Fruit fly (Drosophila melanogaster) whole organism, pupa: ENCODE measurements around the gene escl.

Source experiments
- CG10348 ChIP-seq: fragments of 200-800 bp; sonication (Bioruptor generic); IDR thresholded peaks from 2 replicates; pipeline ENCODE4 v1.3.6; 2022; ENCODE audit warnings: missing biosample characterization, missing genetic modification characterization
- CG12605 ChIP-seq: fragments of 200-800 bp; sonication (Bioruptor generic); IDR thresholded peaks from 2 replicates; pipeline ENCODE4 v1.3.6; 2022; ENCODE audit warnings: missing biosample characterization, missing genetic modification characterization
- CG13204 ChIP-seq: fragments of 200-800 bp; sonication (Bioruptor generic); optimal IDR thresholded peaks from 2 replicates; lab custom pipeline; 2018; ENCODE audit warnings: missing biosample characterization, mild to moderate bottlenecking, missing genetic modification characterization, moderate library complexity
- CG14655 ChIP-seq: fragments of 200-800 bp; sonication (Bioruptor generic); optimal IDR thresholded peaks from 3 replicates; lab custom pipeline; 2017; ENCODE audit warnings: mild to moderate bottlenecking, missing biosample characterization, missing genetic modification reagents, missing genetic modification characterization
- CG15710 ChIP-seq: fragments of 200-800 bp; sonication (Bioruptor generic); optimal IDR thresholded peaks from 2 replicates; lab custom pipeline; 2018; ENCODE audit warnings: missing biosample characterization, mild to moderate bottlenecking, missing genetic modification characterization, moderate library complexity
- CG17806 ChIP-seq: fragments of 200-800 bp; sonication (Bioruptor generic); optimal IDR thresholded peaks from 2 replicates; lab custom pipeline; 2018; ENCODE audit warnings: missing biosample characterization, mild to moderate bottlenecking, missing genetic modification characterization, moderate library complexity
- CG32121 ChIP-seq: fragments of 200-800 bp; sonication (Bioruptor generic); IDR thresholded peaks from 2 replicates; pipeline ENCODE4 v1.3.6; 2022; ENCODE audit warnings: missing biosample characterization, missing genetic modification characterization
- CG34367 ChIP-seq: fragments of 200-800 bp; sonication (Bioruptor generic); optimal IDR thresholded peaks from 2 replicates; lab custom pipeline; 2018; ENCODE audit warnings: missing biosample characterization, mild to moderate bottlenecking, missing genetic modification characterization
- CG4496 ChIP-seq: fragments of 200-800 bp; sonication (Bioruptor generic); IDR thresholded peaks from 3 replicates; pipeline ENCODE4 v1.3.6; 2022; ENCODE audit warnings: missing biosample characterization, missing genetic modification characterization
- CG8159 ChIP-seq: fragments of 200-800 bp; sonication (Bioruptor generic); optimal IDR thresholded peaks from 3 replicates; lab custom pipeline; 2018; ENCODE audit warnings: missing biosample characterization, mild to moderate bottlenecking, missing genetic modification characterization, moderate library complexity
- CG8301 ChIP-seq: fragments of 200-800 bp; sonication (Bioruptor generic); optimal IDR thresholded peaks from 2 replicates; lab custom pipeline; 2018; ENCODE audit warnings: missing biosample characterization, mild to moderate bottlenecking, missing genetic modification characterization
- CG9948 ChIP-seq: fragments of 200-800 bp; sonication (Bioruptor generic); optimal IDR thresholded peaks from 2 replicates; lab custom pipeline; 2018; ENCODE audit warnings: missing biosample characterization, mild to moderate bottlenecking, missing genetic modification characterization, moderate library complexity
- D1 ChIP-seq: fragments of 200-800 bp; sonication (Bioruptor generic); optimal IDR thresholded peaks from 2 replicates; lab custom pipeline; 2018; ENCODE audit warnings: missing biosample characterization, mild to moderate bottlenecking, missing genetic modification characterization, moderate library complexity
- EcR ChIP-seq: fragments of 200-800 bp; sonication (Bioruptor generic); optimal IDR thresholded peaks from 3 replicates; lab custom pipeline; 2019; ENCODE audit warnings: missing biosample characterization, missing genetic modification characterization, mild to moderate bottlenecking, moderate library complexity, missing genetic modification reagents
- Ets98B ChIP-seq: fragments of 200-800 bp; sonication (Bioruptor generic); IDR thresholded peaks from 2 replicates; pipeline ENCODE4 v1.3.6; 2022; ENCODE audit warnings: missing biosample characterization, missing genetic modification characterization
- Pif1A ChIP-seq: fragments of 200-800 bp; sonication (Bioruptor generic); optimal IDR thresholded peaks from 3 replicates; lab custom pipeline; 2016; ENCODE audit warnings: missing biosample characterization, missing genetic modification characterization
- Pif1B ChIP-seq: fragments of 200-800 bp; sonication (Bioruptor generic); optimal IDR thresholded peaks from 3 replicates; lab custom pipeline; 2016; ENCODE audit warnings: missing biosample characterization, missing genetic modification characterization
- Snoo ChIP-seq: fragments of 200-800 bp; sonication (Bioruptor generic); optimal IDR thresholded peaks from 3 replicates; lab custom pipeline; 2017; ENCODE audit warnings: missing biosample characterization, mild to moderate bottlenecking, missing genetic modification characterization, inconsistent platforms
- fd96Ca ChIP-seq: fragments of 200-800 bp; sonication (Bioruptor generic); IDR thresholded peaks from 3 replicates; pipeline ENCODE4 v1.3.6; 2022; ENCODE audit warnings: missing biosample characterization, missing genetic modification characterization
- gl ChIP-seq: fragments of 200-800 bp; sonication (Bioruptor generic); optimal IDR thresholded peaks from 2 replicates; lab custom pipeline; 2018; ENCODE audit warnings: missing biosample characterization, mild to moderate bottlenecking, missing genetic modification characterization
- rn ChIP-seq: fragments of 200-800 bp; sonication (Bioruptor generic); IDR thresholded peaks from 2 replicates; pipeline ENCODE4 v1.3.6; 2022; ENCODE audit warnings: missing biosample characterization, missing genetic modification characterization

Gene escl

DNA sequence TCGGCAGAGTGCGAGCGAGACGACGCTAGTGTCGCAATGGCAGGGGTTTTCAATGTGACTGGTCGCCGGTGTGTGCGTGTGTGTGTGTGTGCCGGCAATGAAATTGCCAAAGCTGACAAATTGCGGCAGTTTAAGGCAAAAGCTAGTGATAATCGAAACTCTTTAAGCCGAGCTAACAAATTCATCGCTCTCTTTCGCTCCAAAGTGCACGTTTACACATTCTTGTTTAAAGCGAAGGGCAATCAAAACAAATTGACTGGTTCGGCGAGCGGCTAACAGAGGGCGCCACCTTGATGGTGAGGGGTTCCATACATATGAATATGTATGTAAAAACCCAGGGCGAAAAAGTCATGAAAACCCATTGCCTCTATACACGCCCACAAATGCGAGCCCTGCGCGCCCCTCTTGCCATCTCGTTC is 13.1 kb downstream of the escl start:
- TF ChIP-seq CG4496 (GFP tag; lab: Robert Waterston, UW) (no peak), CG34367 (tag; lab: Kevin White, UChicago) (no peak), CG14655 (GFP tag; lab: Kevin White, UChicago) (no peak), Pif1B (GFP tag; lab: Kevin White, UChicago) (no peak), Ets98B (GFP tag; lab: Robert Waterston, UW) (no peak), CG9948 (tag; lab: Kevin White, UChicago) (no peak), Pif1A (GFP tag; lab: Kevin White, UChicago) (no peak), CG12605 (GFP tag; lab: Robert Waterston, UW) (no peak), CG32121 (GFP tag; lab: Robert Waterston, UW) (no peak), CG13204 (GFP tag; lab: Kevin White, UChicago) (no peak), EcR (no peak), D1 (tag; lab: Kevin White, UChicago) (no peak), CG8301 (tag; lab: Kevin White, UChicago) (no peak)

DNA sequence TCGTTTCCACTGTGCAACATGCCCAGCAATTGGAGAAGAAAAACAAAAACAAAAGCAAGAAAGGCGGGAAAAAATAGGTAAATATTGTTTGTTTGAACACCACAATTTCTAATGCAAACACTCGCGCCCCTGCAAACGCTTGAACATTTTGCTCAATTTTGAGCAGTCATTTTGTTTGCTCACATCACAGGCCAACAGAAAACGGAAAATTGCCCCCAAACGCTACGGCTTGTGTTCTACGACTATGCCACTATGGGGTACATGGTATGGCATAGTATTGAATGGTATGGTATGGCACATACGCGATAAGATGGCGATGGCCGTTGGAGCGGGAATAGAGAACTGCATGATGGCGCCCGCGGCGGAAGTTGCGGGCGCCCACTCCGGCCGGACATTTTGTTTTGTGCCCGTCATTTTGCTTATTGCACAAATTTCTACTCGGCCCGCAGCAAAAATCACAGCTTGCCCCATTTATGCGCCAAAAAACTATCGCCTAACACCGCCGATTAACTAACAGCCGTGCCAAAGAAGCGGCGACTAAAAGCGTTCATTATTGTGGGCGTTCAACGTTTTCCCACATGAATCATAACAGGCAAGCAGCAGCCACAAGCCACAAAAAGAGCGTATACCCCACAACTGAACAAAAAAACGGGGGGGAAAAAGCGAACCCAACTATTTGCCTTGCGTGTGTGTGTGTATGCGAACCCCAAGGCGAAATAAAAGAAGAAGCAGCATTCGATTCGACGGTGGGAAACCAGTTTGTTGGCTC is 13.7 kb downstream of the escl start:
- no peak for TF ChIP-seq Ets98B (GFP tag; lab: Robert Waterston, UW)
- no peak for TF ChIP-seq rn
- no peak for TF ChIP-seq Snoo (tag; lab: Kevin White, UChicago)
- no peak for TF ChIP-seq CG8159
- TF ChIP-seq CG13204 (GFP tag; lab: Kevin White, UChicago) = peak; percentile 68
- TF ChIP-seq CG15710 (tag; lab: Kevin White, UChicago) = peak; percentile 18
- TF ChIP-seq Pif1B (GFP tag; lab: Kevin White, UChicago) = peak; percentile 10
- no peak for TF ChIP-seq CG32121 (GFP tag; lab: Robert Waterston, UW)
- TF ChIP-seq CG9948 (tag; lab: Kevin White, UChicago) = peak; percentile 1
- peak; percentile 31 for TF ChIP-seq CG34367 (tag; lab: Kevin White, UChicago)
- no peak for TF ChIP-seq CG4496 (GFP tag; lab: Robert Waterston, UW)
- no peak for TF ChIP-seq CG12605 (GFP tag; lab: Robert Waterston, UW)
- peak; percentile 0 for TF ChIP-seq Pif1A (GFP tag; lab: Kevin White, UChicago)
- TF ChIP-seq gl (tag; lab: Kevin White, UChicago) = no peak
- no peak for TF ChIP-seq CG10348 (GFP tag; lab: Robert Waterston, UW)
- TF ChIP-seq D1 (tag; lab: Kevin White, UChicago) = no peak
- peak; percentile 78 for TF ChIP-seq EcR
- TF ChIP-seq CG17806 (tag; lab: Kevin White, UChicago) = no peak
- TF ChIP-seq fd96Ca (GFP tag; lab: Robert Waterston, UW) = no peak
- TF ChIP-seq CG14655 (GFP tag; lab: Kevin White, UChicago) = no peak
- no peak for TF ChIP-seq CG8301 (tag; lab: Kevin White, UChicago)

DNA sequence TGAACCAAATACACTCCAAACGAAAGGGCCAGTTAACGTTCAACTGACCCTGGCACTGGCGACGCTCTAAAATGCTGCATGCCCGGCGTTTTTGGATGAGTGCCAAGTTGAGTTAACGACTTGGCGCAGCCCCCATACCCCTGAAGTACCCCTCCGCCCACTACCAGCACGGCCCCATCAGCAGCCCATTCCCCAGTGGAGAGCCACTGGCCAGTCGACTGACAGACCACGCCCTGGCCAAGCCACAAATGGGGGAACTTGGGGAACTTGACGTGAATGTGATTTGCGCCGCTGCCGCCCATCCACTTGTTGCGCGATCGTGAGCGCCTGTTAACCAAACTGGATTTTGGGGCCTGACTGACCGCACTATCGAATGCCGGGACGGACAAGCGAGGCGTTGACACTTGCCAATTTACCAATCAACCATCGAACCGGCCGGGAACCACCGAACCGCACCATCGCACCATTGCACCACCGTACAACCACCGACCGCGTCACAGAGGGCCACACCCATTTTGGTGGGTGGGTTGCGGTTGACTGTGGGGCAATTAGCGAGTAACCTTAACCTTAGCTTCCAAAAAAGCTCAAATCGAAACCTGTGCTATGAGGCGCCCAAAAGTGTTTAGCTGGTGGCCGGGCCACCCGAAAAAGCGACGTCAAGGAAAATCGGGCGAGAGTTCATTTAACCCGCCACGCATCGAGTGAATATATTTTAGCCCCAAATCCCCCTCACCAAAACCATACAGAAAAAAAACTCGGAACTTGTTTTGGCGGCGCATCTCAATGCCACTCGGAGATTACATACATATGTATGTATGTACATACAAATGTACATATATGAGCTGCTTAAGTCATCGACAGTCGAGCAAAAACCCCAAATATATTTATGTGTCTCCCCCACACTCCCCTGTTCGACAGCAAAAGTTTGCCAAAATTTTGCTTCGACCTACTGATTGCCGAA is 15.0 kb downstream of the escl start:
- no peak for TF ChIP-seq Pif1B (GFP tag; lab: Kevin White, UChicago)
- TF ChIP-seq Snoo (tag; lab: Kevin White, UChicago) = peak; percentile 9
- TF ChIP-seq CG12605 (GFP tag; lab: Robert Waterston, UW) = no peak
- no peak for TF ChIP-seq CG10348 (GFP tag; lab: Robert Waterston, UW)
- peak; percentile 80 for TF ChIP-seq CG13204 (GFP tag; lab: Kevin White, UChicago)
- TF ChIP-seq CG17806 (tag; lab: Kevin White, UChicago) = no peak
- peak; percentile 92 for TF ChIP-seq EcR

- TF ChIP-seq gl (tag; lab: Kevin White, UChicago) (peak; percentile 27), rn (no peak), Pif1B (GFP tag; lab: Kevin White, UChicago) (peak; percentile 87), CG4496 (GFP tag; lab: Robert Waterston, UW) (no peak), Pif1A (GFP tag; lab: Kevin White, UChicago) (peak; percentile 75), CG10348 (GFP tag; lab: Robert Waterston, UW) (no peak), EcR (no peak), CG9948 (tag; lab: Kevin White, UChicago) (peak; percentile 94), CG8159 (peak; percentile 97), CG12605 (GFP tag; lab: Robert Waterston, UW) (no peak), CG32121 (GFP tag; lab: Robert Waterston, UW) (no peak), CG13204 (GFP tag; lab: Kevin White, UChicago) (peak; percentile 48), fd96Ca (GFP tag; lab: Robert Waterston, UW) (no peak), CG8301 (tag; lab: Kevin White, UChicago) (peak; percentile 90), CG17806 (tag; lab: Kevin White, UChicago) (peak; percentile 90), CG34367 (tag; lab: Kevin White, UChicago) (peak; percentile 85), CG14655 (GFP tag; lab: Kevin White, UChicago) (peak; percentile 95), D1 (tag; lab: Kevin White, UChicago) (peak; percentile 87), Snoo (tag; lab: Kevin White, UChicago) (peak; percentile 87), Ets98B (GFP tag; lab: Robert Waterston, UW) (no peak), CG15710 (tag; lab: Kevin White, UChicago) (peak; percentile 94)
These were observed 15.9 kb downstream of the escl start for dm6 chr2L:12006397-12007330.
